Worm (Caenorhabditis elegans): ENCODE results near the gene cubn-1.

- TF ChIP-seq ztf-29 (GFP tag; IDR thresholded peaks at IDR 0.05) (no peak), T22C8.4 (GFP tag; IDR thresholded peaks at IDR 0.05) (no peak)
Observed at ce11 chrV:12636248-12636647, 25.1 kb downstream of the cubn-1 start.
